Worm (Caenorhabditis elegans) whole organism, early embryonic: ENCODE measurements around the gene Y82E9BL.3.

ENCODE experiments used
- F13C5.2 ChIP-seq: sonication (generic microtip); optimal IDR thresholded peaks from 2 replicates; lab custom pipeline; 2017; ENCODE audit warnings: mild to moderate bottlenecking, missing genetic modification characterization, inconsistent platforms, missing compliant biosample characterization
- aly-1 ChIP-seq: sonication (generic microtip); optimal IDR thresholded peaks from 2 replicates; lab custom pipeline; 2016; ENCODE audit warnings: missing genetic modification characterization, missing compliant biosample characterization
- ama-1 ChIP-seq: fragments of 150-350 bp; optimal IDR thresholded peaks from 2 replicates; lab custom pipeline; 2014
- ceh-13 ChIP-seq: fragments of 200-800 bp; sonication (Bioruptor generic); optimal IDR thresholded peaks from 2 replicates; lab custom pipeline; 2018; ENCODE audit warnings: mild to moderate bottlenecking, missing genetic modification characterization, missing compliant biosample characterization
- ceh-36 ChIP-seq: sonication (generic microtip); optimal IDR thresholded peaks from 2 replicates; lab custom pipeline; 2016; ENCODE audit warnings: missing genetic modification characterization, inconsistent platforms, missing compliant biosample characterization
- ets-7 ChIP-seq: sonication (generic microtip); optimal IDR thresholded peaks from 2 replicates; lab custom pipeline; 2016; ENCODE audit warnings: missing genotype, missing genetic modification characterization, missing compliant biosample characterization
- flt-1 ChIP-seq: fragments of 200-800 bp; sonication (Bioruptor generic); IDR thresholded peaks from 2 replicates; pipeline ENCODE4 v1.3.6; 2022; ENCODE audit warnings: missing genetic modification characterization, missing compliant biosample characterization
- hnd-1 ChIP-seq: sonication (generic microtip); optimal IDR thresholded peaks from 2 replicates; lab custom pipeline; 2016; ENCODE audit warnings: missing genetic modification characterization, missing compliant biosample characterization
- pes-1 ChIP-seq: fragments of 200-800 bp; sonication (Bioruptor generic); IDR thresholded peaks from 2 replicates; pipeline ENCODE4 v1.3.6; 2022; ENCODE audit warnings: missing genetic modification reagents, missing genetic modification characterization, missing compliant biosample characterization
- sea-1 ChIP-seq: fragments of 200-800 bp; sonication (Bioruptor generic); conservative IDR thresholded peaks from 2 replicates; pipeline ENCODE4 v1.3.6; 2022; ENCODE audit warnings: missing genetic modification characterization, missing compliant biosample characterization
- tra-4 ChIP-seq: sonication (generic microtip); optimal IDR thresholded peaks from 2 replicates; lab custom pipeline; 2017; ENCODE audit warnings: missing genetic modification characterization, missing compliant biosample characterization

- no peak for TF ChIP-seq aly-1
- no peak for TF ChIP-seq ama-1 (lab: Kevin White, UChicago)
- no peak for TF ChIP-seq ceh-13 (GFP tag; lab: Kevin White, UChicago)
- TF ChIP-seq flt-1 (GFP tag; lab: Robert Waterston, UW) = no peak
- TF ChIP-seq sea-1 = no peak
- no peak for TF ChIP-seq ceh-36
- no peak for TF ChIP-seq F13C5.2 (tag; lab: Kevin White, UChicago)
- TF ChIP-seq ets-7 (tag; lab: Kevin White, UChicago) = no peak
- TF ChIP-seq pes-1 (GFP tag; lab: Robert Waterston, UW) = no peak
- no peak for TF ChIP-seq hnd-1 (tag; lab: Kevin White, UChicago)
- TF ChIP-seq tra-4 (tag; lab: Kevin White, UChicago) = no peak
These were observed 42.1 kb upstream of the Y82E9BL.3 start for ce11 chrIII:1392763-1393162.
